Worm (Caenorhabditis elegans) whole organism, midembryonic: Measurements from ENCODE around the gene srx-47.

Experiments
- T22C8.4 ChIP-seq: fragments of 200-800 bp; sonication (Bioruptor generic); IDR thresholded peaks from 2 replicates; pipeline ENCODE4 v1.3.6; 2022; ENCODE audit warnings: missing genetic modification characterization, missing compliant biosample characterization
- cog-1 ChIP-seq: sonication (generic microtip); optimal IDR thresholded peaks from 2 replicates; lab custom pipeline; 2016; ENCODE audit warnings: missing genetic modification characterization, missing compliant biosample characterization
- flt-1 ChIP-seq: fragments of 200-800 bp; sonication (Bioruptor generic); IDR thresholded peaks from 2 replicates; pipeline ENCODE4 v1.3.6; 2022; ENCODE audit warnings: missing genetic modification characterization, missing compliant biosample characterization
- klf-2 ChIP-seq: fragments of 200-800 bp; sonication (Bioruptor generic); conservative IDR thresholded peaks from 2 replicates; pipeline ENCODE4 v1.3.6; 2022; ENCODE audit warnings: missing genetic modification reagents, missing genetic modification characterization, missing compliant biosample characterization
- med-1 ChIP-seq: sonication (generic microtip); optimal IDR thresholded peaks from 2 replicates; lab custom pipeline; 2017; ENCODE audit warnings: missing genetic modification characterization, mild to moderate bottlenecking, missing compliant biosample characterization, antibody characterized with exemption, missing genetic modification reagents; ENCODE audit not compliant: insufficient read depth
- ref-1 ChIP-seq: fragments of 200-800 bp; sonication (Bioruptor generic); conservative IDR thresholded peaks from 2 replicates; pipeline ENCODE4 v1.3.6; 2022; ENCODE audit warnings: missing genetic modification reagents, missing genetic modification characterization, missing compliant biosample characterization
- tab-1 ChIP-seq: fragments of 200-800 bp; sonication (Bioruptor generic); IDR thresholded peaks from 2 replicates; pipeline ENCODE4 v1.3.6; 2022; ENCODE audit warnings: missing genetic modification characterization, missing compliant biosample characterization
- ztf-23 ChIP-seq: fragments of 200-800 bp; sonication (Bioruptor generic); IDR thresholded peaks from 2 replicates; pipeline ENCODE4 v1.3.6; 2022; ENCODE audit warnings: missing genetic modification reagents, missing genetic modification characterization, missing compliant biosample characterization
- ztf-29 ChIP-seq: fragments of 200-800 bp; sonication (Bioruptor generic); IDR thresholded peaks from 2 replicates; pipeline ENCODE4 v1.3.6; 2022; ENCODE audit warnings: missing genetic modification reagents, missing genetic modification characterization, missing compliant biosample characterization

ce11 chrV:9305116-9305515 lies 44.7 kb upstream of the srx-47 start, which contains the start of gene F44A2.3:
- no peak for TF ChIP-seq ztf-29 (GFP tag; lab: Robert Waterston, UW)
- TF ChIP-seq cog-1 (tag; lab: Kevin White, UChicago): no peak
- no peak for TF ChIP-seq ref-1 (GFP tag; lab: Robert Waterston, UW)
- TF ChIP-seq klf-2 (GFP tag; lab: Robert Waterston, UW): no peak
- no peak for TF ChIP-seq T22C8.4 (GFP tag; lab: Robert Waterston, UW)
- TF ChIP-seq ztf-23 (GFP tag; lab: Robert Waterston, UW): no peak
- no peak for TF ChIP-seq med-1 (GFP tag; lab: Kevin White, UChicago)
- no peak for TF ChIP-seq flt-1 (GFP tag; lab: Robert Waterston, UW)
- TF ChIP-seq tab-1 (GFP tag; lab: Robert Waterston, UW): no peak
